Fruit fly (Drosophila melanogaster): ENCODE measurements around the gene CG17224.

DNA sequence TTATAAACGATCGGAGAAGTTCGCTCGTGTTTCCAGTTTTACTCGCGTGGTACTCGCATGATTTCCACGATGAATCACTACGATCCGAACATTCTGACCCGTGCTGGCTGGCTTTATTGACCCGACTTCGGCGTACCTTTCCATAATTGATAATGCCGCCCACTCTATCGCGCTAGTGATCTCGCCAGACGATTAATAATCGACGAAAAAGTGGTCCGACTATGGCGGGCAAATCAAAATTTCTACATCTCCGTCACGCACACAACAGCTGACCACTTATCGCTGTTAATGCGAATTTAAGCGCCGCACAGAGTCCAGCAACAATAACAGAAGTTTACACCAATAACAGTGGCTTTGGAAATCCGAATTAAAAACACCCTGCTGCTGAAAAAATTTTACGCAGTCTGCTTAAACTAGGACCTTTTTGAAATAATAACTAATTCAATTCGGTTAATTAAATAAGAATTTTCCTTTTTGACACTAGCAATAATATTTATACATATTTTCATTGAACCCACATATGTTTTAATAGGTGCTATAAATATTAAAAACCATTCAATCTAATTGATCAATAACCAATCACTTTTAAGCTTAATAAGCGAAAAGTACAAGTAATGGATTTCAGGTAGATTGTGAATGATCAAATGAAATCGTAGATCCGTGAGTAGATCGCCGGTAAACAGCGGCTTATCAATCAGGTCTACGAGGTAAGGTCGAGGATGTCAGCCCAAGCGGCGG is 37.8 kb upstream of the CG17224 start:
- TF ChIP-seq psq (optimal IDR thresholded peaks at IDR 0.05) (no peak), CG8478 (optimal IDR thresholded peaks at IDR 0.05) (no peak), pan (optimal IDR thresholded peaks at IDR 0.05) (no peak), EcR (GFP tag; optimal IDR thresholded peaks at IDR 0.05) (no peak), Dll (optimal IDR thresholded peaks at IDR 0.05) (no peak)
